Worm (Caenorhabditis elegans): ENCODE measurements around the gene F20B6.4.

DNA sequence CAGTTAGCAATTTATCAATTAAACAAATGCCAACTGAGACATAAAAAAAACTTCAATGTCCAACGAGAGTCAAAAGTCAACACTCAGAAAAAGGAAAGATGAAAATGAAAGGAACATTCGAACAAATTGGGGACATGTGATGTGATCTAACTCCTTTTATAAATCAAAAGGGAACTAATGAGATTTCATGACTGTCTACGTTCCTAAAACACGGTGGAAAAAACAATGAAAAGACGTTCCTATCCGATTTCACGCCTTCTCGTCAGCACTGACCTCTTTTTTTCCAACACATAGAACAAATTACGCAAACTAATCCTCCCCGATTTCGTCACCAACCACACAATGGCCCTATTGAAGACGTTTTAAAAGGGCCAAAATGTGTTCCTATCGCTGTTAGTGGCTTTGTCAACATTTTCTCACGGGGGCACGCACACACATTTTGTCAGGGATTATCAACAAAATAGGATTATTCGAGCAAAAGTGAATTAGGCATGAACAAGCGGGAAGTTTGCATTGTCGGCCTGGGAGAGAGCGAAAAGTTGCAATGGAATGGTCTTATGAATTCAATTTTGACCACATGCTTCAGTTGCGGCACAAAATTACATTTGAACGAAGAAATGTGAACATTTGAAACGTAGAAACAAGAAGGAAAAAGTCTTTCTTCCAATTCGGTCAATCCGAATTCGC, 37.0 kb downstream of the F20B6.4 start:
- TF ChIP-seq lin-13 (tag; optimal IDR thresholded peaks at IDR 0.05) = no peak
- TF ChIP-seq nhr-76 (tag; optimal IDR thresholded peaks at IDR 0.05) = no peak
- TF ChIP-seq cnd-1 (tag; optimal IDR thresholded peaks at IDR 0.05) = no peak
